Fruit fly (Drosophila melanogaster) ovary, adult (tissue): ENCODE data around the gene CG10651.
A peak's percentile ranks its signal among the peaks of the same experiment; 100 is the strongest.

ENCODE experiments used
- CG17801 ChIP-seq: fragments of 200-800 bp; optimal IDR thresholded peaks from 2 replicates; lab custom pipeline; 2019; ENCODE audit warnings: missing biosample characterization, mild to moderate bottlenecking, missing genetic modification characterization, moderate library complexity; ENCODE audit not compliant: partially characterized antibody

The CG10651 gene

DNA sequence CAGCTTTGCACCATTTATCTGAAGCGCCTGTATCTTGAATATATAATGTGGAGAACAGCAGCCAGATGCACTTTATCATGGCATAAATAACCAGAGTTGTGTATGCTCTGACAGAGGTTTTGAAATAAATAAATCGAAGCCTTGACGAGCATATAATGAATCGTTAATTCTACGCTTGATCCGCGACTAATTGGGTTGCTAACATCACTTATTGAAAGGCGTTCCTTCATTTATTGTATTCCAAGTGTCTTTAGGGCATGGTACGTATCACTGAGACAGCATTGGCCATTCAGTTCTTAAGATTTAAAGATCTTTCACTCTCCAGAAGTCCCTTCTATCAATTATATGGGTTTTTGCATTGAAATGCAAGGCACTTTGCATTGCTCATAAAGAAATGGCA lies at the start of gene CG10651:
Gene CG10651 (minus strand): TSS at position 101 of the 400 bp plus-strand sequence.
- no peak for TF ChIP-seq CG17801

DNA sequence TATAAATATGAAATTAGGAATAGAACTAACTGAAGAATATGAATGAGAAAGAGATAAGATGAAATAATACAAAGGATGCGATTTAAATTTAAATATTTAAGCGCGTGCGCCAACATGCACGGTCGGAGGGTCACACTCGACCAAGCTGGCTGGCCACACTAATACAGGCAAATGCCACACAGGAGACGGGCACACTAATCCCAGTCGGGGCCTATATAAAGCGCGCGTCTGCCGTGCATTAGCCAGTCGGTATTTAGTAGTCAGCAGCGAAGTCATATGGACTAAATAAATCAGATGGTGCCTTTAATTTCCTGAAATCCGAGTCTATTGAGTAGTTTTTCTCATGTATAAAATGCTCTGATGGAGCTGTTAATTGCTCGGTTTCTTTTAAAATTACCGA lies 13.6 kb upstream of the CG10651 start:
- no peak for TF ChIP-seq CG17801

DNA sequence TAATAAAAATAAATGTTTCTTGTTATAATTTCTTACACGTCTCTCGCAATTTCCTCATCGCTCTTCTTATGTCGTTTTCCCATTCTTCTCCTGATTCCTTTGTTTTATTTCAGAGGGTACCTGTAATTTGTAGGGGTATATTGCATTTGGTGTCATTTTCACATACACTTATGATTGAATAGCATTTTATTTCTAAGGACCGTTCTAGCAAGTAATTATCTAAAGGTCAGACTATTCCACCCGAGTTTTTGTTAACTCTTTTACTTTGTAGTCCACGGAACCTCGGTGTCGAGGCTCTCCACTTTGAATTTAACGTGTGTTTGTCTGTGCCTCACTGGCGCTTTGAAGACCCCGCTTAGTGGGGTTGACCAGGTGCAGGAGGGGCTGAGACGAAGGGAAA lies 11.5 kb upstream of the CG10651 start:
- TF ChIP-seq CG17801: no peak

DNA sequence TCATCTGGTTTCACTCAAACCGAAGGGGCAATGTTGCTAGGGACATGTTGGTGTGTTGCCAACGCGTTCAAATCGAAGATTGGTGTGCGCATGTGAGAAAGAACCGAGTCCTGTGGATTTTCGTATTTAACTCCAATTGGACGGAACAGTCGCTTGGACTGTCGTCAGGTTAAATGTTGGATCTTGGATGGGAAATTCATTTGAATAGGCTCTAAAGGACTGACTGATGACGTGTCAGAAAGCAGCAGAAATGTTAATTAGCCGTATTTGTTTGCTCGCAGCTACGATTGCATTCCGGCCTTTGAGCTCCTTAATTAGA lies 13.5 kb downstream of the CG10651 start:
- no peak for TF ChIP-seq CG17801

DNA sequence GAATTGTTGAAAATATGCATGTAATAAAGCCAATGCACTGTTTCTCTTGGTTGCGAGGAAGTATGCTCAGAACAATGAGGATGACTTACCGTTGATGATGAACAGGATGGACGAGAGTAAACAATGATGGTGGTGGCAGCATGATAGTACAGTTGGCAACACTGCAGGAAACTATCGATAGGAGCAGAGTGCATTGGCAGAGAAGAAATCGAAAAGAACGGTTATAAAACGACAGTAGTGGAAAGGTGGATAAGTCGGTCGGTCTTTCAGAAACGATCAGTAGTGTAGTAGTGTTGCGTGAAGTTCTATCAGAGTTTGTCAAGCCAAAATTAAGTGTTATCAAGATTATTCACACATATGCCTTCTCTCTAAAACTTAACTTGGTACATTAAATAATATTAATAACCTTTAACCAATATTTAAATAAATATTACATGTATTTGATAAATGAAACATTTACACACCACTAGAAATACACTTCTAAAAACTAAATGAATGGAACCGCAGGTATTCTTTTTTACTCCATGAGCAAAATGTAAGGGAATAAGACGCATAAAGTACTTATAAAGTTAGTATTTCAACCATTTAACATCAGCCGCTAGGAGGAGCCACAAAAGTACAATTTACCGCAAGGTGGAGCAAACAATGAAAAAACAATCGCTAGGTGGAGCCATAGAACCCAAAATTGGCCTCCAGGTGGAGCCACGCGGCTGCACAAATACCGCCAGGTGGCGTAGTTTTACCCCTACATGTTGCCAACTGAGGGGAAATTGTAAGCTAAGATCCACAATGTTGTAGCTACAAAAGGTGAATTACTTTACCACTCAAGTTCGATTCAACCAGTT lies 14.1 kb downstream of the CG10651 start:
- TF ChIP-seq CG17801: peak; percentile 15

DNA sequence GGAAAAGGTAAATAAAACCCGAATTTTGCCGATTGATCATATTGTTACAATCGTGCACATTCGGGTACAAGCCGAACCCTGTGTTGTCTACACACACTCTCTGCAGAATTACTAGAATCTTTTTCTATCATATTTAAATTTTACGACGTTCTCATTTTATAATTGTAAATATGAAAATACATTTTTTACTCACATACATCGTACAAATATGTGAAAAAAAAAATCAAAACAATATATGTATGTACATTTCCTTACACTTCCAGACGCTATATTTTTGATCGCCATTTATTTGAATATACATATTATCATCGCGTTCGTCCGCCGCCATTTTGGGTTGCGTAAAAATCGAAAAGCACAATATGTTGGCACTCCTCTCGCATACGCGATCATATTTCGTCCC lies 17.0 kb downstream of the CG10651 start:
- TF ChIP-seq CG17801: no peak

DNA sequence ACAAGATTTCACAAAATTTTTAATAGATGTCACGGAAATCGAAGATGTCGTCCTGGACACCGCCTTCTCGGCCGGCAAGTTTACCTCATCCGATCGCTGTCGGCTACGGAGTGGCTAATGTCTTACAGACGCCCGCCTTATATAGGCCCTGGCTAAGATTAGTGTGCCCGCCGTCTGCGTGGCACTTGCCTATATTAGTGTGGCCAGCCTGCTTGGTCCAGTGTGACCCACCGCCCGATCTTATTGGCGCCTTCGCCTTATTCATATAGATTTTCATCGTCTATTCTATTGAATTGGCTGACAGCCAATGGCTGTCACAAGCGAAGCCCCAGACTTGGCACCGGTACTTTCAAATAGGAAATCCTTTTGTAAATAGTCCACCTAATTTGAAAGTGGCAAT lies 18.9 kb downstream of the CG10651 start:
- no peak for TF ChIP-seq CG17801

DNA sequence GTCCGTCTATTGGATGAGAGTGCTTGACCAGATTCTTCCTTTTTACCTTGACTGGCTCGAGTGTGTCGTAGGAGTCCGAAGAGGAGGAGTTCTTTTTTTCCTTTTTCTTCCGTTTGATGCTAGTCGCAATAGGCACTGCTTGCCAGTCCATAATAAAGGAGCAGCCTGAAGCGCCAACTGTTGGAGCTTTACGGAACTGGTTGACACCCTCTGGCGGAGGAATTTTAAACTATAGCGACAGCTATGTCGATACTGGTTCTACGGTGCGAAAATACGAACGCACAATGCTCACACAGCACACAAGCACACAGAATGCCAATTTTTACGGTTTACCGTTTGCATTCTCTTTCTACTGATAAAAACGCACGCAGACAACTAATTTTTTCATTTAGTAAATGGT lies 28.1 kb downstream of the CG10651 start:
- TF ChIP-seq CG17801: no peak

DNA sequence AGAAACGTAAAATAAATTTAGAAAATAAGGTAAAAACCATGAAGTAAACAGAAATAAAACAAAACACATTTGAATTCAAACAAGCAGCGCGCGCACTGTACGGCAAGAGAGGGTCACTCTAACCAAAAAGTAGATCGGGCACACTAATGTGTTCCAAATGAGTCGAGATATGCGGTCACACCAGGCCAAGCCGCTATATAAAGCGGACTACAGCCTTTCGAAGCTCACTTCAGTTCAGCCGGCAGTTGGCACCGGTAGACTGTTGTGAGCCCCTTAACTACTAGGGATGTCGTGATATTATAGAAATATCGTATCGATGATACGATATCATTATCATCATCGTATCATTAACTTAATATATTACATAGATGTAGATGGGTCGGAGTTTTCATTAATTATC lies 30.2 kb downstream of the CG10651 start:
- TF ChIP-seq CG17801: peak; percentile 4

DNA sequence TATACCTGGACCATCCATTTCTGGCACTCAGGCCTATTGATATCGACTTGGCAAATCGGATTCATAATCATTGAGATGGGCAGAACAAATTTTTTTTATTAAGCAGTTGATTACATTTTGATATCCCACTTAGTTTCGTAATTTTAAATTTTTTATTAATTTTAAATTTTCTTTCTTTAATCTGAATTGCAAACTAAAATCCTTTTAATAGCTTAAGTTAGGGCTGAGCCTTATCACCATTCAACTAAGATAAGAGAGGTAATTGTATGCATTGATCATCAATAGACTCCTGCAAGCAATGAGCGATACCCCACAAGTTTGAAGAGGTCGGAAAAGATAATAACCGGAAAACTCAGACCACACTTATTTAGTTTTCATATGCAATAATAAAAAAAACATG lies 30.7 kb downstream of the CG10651 start, which contains the start of gene CG13970:
Gene CG13970 (minus strand): TSS at position 101 of the 400 bp plus-strand sequence.
- no peak for TF ChIP-seq CG17801

DNA sequence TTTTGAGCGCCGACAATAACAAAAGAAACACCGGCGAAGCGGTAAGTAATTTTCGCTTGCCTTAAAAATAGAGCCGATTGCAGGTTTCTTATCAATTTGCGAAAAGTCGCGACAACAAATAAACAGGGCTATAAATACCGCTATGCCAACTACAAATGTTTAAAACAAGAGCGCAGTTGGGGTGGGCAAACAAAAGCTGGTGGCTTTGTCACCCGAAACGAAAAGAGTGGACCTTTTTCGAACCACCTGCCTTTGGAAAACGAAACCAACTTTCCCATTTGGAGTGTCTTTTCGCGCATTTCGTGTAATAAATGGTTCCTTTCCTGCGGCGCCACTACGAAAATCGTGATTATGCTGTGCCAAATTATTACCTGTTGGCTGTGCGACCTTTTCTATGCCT lies 36.5 kb downstream of the CG10651 start:
- TF ChIP-seq CG17801: no peak

DNA sequence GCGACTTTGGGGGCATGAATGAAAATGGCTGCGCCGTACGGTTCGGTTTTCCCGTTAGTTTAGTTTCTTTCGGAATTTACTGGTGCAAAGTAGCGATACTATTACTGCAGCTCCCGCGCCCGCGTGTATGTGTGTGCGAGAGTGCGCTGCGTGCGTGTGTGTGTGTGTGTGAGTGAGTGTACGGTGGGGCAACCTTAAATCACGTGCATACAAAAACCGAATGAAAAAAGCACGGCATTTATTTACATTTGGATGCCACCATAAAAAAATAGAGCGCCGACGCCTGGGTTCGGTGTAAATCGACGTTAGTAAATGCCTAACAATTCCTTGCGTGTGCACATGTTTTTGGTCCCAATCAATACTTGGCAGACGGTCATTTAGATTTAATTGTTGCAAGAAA lies 37.0 kb downstream of the CG10651 start:
- no peak for TF ChIP-seq CG17801

DNA sequence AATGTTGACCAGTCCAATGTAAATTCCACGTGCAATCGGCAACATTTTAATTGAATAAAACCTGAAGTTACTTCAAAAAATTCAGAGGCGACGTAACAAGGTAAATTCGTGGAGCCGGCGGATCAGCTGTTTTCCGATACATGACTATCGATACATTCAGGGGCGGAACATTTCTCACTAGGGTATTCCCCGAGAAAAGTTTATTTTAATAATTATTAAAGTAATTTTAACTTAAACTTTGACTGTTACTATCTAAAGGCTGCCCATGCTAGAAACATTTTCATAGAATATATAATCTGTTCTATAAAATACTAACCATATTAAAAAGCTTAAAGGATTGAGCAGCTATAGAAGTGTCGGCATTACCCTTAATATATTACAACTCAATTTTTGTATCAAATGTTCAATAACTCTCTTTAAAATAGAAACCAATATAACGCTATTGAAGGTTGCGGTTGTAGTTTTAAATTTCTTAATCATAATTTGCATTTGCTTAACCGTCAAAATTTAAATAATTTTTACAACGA lies 37.6 kb downstream of the CG10651 start, which contains the start of the genes mRpS18B and Kua:
Gene mRpS18B (minus strand): TSS at position 149 of the 527 bp plus-strand sequence.
Gene Kua (plus strand): TSS at position 477 of the 527 bp plus-strand sequence.
- TF ChIP-seq CG17801: no peak

DNA sequence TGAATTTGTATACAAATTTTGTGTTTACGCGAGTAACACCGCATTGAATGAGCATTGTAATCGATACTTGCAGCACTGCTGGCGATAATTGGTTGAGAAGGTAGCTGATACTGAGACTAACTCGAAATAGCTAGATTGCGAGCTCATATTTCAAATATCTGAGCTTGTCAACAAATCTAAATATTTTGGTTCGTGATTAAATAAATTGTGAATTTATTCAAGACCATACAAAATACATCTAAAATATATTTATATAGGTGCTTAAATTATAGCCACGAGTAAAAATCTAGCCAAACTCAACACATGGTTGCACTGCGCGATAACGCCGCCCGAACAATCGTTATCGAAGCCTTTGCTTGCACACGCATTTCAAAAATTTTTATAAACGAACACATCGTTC lies 40.9 kb downstream of the CG10651 start, which contains the start of the genes Taf13 and nesd:
Gene Taf13 (minus strand): TSS at position 56 of the 400 bp plus-strand sequence.
Gene nesd (plus strand): TSS at position 179 of the 400 bp plus-strand sequence.
- peak; percentile 60 for TF ChIP-seq CG17801

DNA sequence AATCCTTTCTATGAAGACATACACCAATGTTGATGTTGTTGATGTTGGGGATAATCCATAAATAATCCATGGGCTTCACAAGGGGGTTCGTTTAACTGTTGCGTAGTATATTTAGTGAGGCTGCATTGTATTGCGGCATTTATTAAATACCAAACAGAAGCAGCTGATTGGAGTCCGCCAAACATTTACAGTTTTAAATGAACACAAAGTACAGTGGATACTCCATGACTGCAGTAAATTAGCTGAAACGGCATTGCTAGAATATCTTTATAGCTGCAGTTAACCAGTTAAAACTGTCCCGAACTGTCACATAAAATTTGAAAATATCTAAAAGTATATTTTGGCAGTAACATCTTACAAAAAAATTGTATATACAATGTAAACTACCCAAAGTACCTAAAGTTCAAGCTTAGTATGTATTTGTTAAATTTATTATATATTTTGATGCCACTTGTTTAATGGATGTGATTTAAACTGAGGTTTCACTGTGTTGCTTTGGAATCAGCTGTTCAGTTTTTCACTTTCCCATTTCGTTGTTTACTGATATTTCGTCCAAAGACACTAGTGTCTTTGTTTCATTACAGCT lies 43.5 kb downstream of the CG10651 start, which contains the start of the genes CG10747 and Pyroxd1:
Gene CG10747 (minus strand): TSS at position 255 of the 586 bp plus-strand sequence.
Gene Pyroxd1 (plus strand): TSS at position 342 of the 586 bp plus-strand sequence.
- TF ChIP-seq CG17801: peak; percentile 99

DNA sequence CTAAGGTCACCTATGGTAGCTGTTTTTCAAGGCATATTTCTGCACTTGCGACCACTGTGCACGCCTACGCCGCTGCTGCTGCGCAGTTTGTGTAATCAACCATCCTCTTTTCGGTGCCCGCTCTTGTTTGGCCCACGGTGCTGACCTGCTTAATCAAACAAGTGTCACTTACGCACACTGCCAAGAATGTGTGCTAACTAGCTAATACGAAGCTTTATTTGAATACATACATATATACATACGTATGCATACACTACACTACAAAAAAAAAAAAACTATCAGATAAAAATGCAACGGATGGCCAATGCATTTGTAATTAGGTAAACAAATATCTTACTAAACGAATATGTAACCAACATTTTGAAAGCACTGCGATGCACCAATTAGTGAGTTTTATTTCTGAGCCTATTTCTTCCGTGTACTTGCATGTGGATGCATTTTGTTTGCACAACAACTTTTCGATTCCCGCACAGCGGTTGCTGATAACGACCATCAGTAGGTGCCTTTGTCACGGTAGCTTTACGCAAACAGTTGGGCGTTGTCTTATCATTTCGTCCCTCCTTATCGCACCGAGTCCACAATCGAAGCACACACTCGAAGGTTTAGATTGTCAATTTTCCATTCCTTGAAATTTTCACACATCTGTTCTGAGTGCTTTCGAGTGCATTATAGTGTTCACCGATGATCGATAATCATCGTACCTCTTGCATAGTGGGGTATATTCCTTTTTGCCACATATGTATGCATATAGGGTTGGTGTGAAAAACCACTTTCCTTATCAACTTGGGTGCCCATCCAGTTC lies 48.2 kb downstream of the CG10651 start:
- TF ChIP-seq CG17801: peak; percentile 36
